Worm (Caenorhabditis elegans): Measurements from ENCODE around the gene tdp-1.
A peak's percentile ranks its signal among the peaks of the same experiment; 100 is the strongest.

tdp-1 gene

ce11 chrII:9013341-9013740 lies 15.7 kb downstream of the tdp-1 start (continued):
- TF ChIP-seq efl-3 (GFP tag; optimal IDR thresholded peaks at IDR 0.05), result no peak
- TF ChIP-seq ceh-82 (tag; optimal IDR thresholded peaks at IDR 0.05), result no peak
- no peak for TF ChIP-seq fos-1 (tag; optimal IDR thresholded peaks at IDR 0.05)
- TF ChIP-seq ztf-11 (tag; optimal IDR thresholded peaks at IDR 0.05), result no peak
- no peak for TF ChIP-seq lin-15B (tag; optimal IDR thresholded peaks at IDR 0.05)
- no peak for TF ChIP-seq mef-2 (tag; optimal IDR thresholded peaks at IDR 0.05)
- no peak for TF ChIP-seq ceh-90 (tag; optimal IDR thresholded peaks at IDR 0.05)
- TF ChIP-seq nhr-85 (tag), result no peak
- peak; percentile 67 for TF ChIP-seq fkh-8 (tag; optimal IDR thresholded peaks at IDR 0.05)
- TF ChIP-seq fkh-10 (GFP tag; optimal IDR thresholded peaks at IDR 0.05), result no peak
- no peak for TF ChIP-seq jun-1 (tag; optimal IDR thresholded peaks at IDR 0.05)
- TF ChIP-seq hlh-17 (GFP tag; optimal IDR thresholded peaks at IDR 0.05; ENCODE audit: borderline replicate concordance), result no peak
- no peak for TF ChIP-seq alr-1 (tag; optimal IDR thresholded peaks at IDR 0.05; ENCODE audit: borderline replicate concordance)
- TF ChIP-seq irx-1 (tag; optimal IDR thresholded peaks at IDR 0.05), result peak; percentile 1
- peak; percentile 30 for TF ChIP-seq xbp-1 (tag; optimal IDR thresholded peaks at IDR 0.05)
- TF ChIP-seq nhr-84 (tag; optimal IDR thresholded peaks at IDR 0.05), result no peak
- TF ChIP-seq sptf-1 (tag; optimal IDR thresholded peaks at IDR 0.05), result no peak
- TF ChIP-seq mep-1 (tag; optimal IDR thresholded peaks at IDR 0.05), result no peak
- peak; percentile 49 for TF ChIP-seq nhr-71 (tag; optimal IDR thresholded peaks at IDR 0.05)
- no peak for TF ChIP-seq zip-4 (GFP tag; optimal IDR thresholded peaks at IDR 0.05)
- TF ChIP-seq pqm-1 (tag; optimal IDR thresholded peaks at IDR 0.05), result no peak
- TF ChIP-seq nhr-90 (tag; optimal IDR thresholded peaks at IDR 0.05; ENCODE audit: poor library complexity), result no peak
- peak; percentile 19 for TF ChIP-seq nhr-47 (tag; optimal IDR thresholded peaks at IDR 0.05)
- no peak for TF ChIP-seq unc-30 (tag; optimal IDR thresholded peaks at IDR 0.05)
- TF ChIP-seq sup-37 (GFP tag; optimal IDR thresholded peaks at IDR 0.05), result no peak
- no peak for TF ChIP-seq ama-1 (optimal IDR thresholded peaks at IDR 0.05)
- TF ChIP-seq snu-23 (GFP tag; optimal IDR thresholded peaks at IDR 0.05), result no peak
- TF ChIP-seq nhr-76 (tag; optimal IDR thresholded peaks at IDR 0.05), result no peak
- no peak for TF ChIP-seq nhr-28 (tag; optimal IDR thresholded peaks at IDR 0.05)
- no peak for TF ChIP-seq ceh-8 (GFP tag; optimal IDR thresholded peaks at IDR 0.05)
- TF ChIP-seq blmp-1 (tag; optimal IDR thresholded peaks at IDR 0.05), result no peak
- no peak for TF ChIP-seq nhr-237 (tag; optimal IDR thresholded peaks at IDR 0.05)
- TF ChIP-seq aha-1 (tag; optimal IDR thresholded peaks at IDR 0.05), result no peak
- peak; percentile 14 for TF ChIP-seq nhr-20 (tag; optimal IDR thresholded peaks at IDR 0.05)
- no peak for TF ChIP-seq pag-3 (tag; optimal IDR thresholded peaks at IDR 0.05; ENCODE audit: borderline replicate concordance, insufficient read depth)
- peak; percentile 10 for TF ChIP-seq tbx-2 (tag; optimal IDR thresholded peaks at IDR 0.05)
- no peak for TF ChIP-seq egl-27 (tag; optimal IDR thresholded peaks at IDR 0.05)
- no peak for TF ChIP-seq elt-2 (tag; optimal IDR thresholded peaks at IDR 0.05)
- TF ChIP-seq lin-35 (GFP tag; optimal IDR thresholded peaks at IDR 0.05), result no peak
- no peak for TF ChIP-seq unc-130 (tag; optimal IDR thresholded peaks at IDR 0.05)
- peak; percentile 16 for TF ChIP-seq swsn-7 (tag; optimal IDR thresholded peaks at IDR 0.05)
- no peak for TF ChIP-seq hpl-2 (GFP tag; optimal IDR thresholded peaks at IDR 0.05)
- no peak for TF ChIP-seq isw-1 (GFP tag; IDR thresholded peaks at IDR 0.05)
- no peak for TF ChIP-seq tlp-1 (tag; optimal IDR thresholded peaks at IDR 0.05)
- no peak for TF ChIP-seq aly-2 (tag; optimal IDR thresholded peaks at IDR 0.05)
- TF ChIP-seq C16A3.4 (tag; optimal IDR thresholded peaks at IDR 0.05), result no peak
- no peak for TF ChIP-seq nhr-11 (tag; optimal IDR thresholded peaks at IDR 0.05)
- peak; percentile 2 for TF ChIP-seq egl-13 (tag; optimal IDR thresholded peaks at IDR 0.05)

Measured in whole organism, L1 larva.